Fruit fly (Drosophila melanogaster): ENCODE measurements around the gene Dscam4.

Dscam4 gene

DNA sequence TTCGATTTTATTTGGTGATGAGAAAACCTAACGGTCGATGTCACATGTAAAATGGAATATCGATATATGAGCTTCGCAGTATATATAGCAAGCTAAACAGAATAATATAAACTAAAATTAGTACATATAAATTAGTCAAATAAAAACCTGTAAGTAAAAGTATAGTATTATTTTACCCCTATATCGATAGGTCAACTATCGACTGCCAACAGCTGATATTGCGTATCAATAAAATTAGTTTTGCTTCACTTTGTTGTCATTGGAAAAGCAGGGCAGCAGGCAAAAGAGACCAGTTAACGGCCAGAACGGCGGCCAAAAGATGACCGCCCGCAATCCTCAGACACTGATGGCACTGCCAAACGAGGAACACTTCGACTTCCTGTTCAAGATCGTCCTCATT, 58.5 kb downstream of the Dscam4 start, which contains the start of gene Rab19 (continued):
- TF ChIP-seq crp (GFP tag; optimal IDR thresholded peaks at IDR 0.05) (peak; percentile 24 to 89), bbx (GFP tag; IDR thresholded peaks at IDR 0.05; ENCODE audit: partially characterized antibody) (peak; percentile 87), Meics (GFP tag; optimal IDR thresholded peaks at IDR 0.05) (no peak), CG3407 (GFP tag; optimal IDR thresholded peaks at IDR 0.05) (no peak), CG18011 (GFP tag; optimal IDR thresholded peaks at IDR 0.05) (no peak), Sry-δ (GFP tag; optimal IDR thresholded peaks at IDR 0.05) (peak; percentile 71), mld (GFP tag; IDR thresholded peaks at IDR 0.05; ENCODE audit: partially characterized antibody) (peak; percentile 78; the same call in 2 of the 3 replicates), CG1647 (GFP tag; optimal IDR thresholded peaks at IDR 0.05) (no peak), NC2α (GFP tag; optimal IDR thresholded peaks at IDR 0.05) (no peak), br (optimal IDR thresholded peaks at IDR 0.05) (no peak), wdn (GFP tag; IDR thresholded peaks at IDR 0.05) (no peak), CG12659 (GFP tag; optimal IDR thresholded peaks at IDR 0.05) (peak; percentile 9), dysf (GFP tag; IDR thresholded peaks at IDR 0.05) (no peak), sima (GFP tag; optimal IDR thresholded peaks at IDR 0.05) (no peak), stc (GFP tag; IDR thresholded peaks at IDR 0.05) (no peak), Fer3 (tag; optimal IDR thresholded peaks at IDR 0.05) (no peak), yki (optimal IDR thresholded peaks at IDR 0.05) (no peak), HLH54F (GFP tag; optimal IDR thresholded peaks at IDR 0.05) (no peak), CG4707 (GFP tag; optimal IDR thresholded peaks at IDR 0.05) (no peak), CG11085 (GFP tag; IDR thresholded peaks at IDR 0.05) (no peak), CG10274 (GFP tag; optimal IDR thresholded peaks at IDR 0.05) (no peak), CG10209 (GFP tag; optimal IDR thresholded peaks at IDR 0.05) (no peak), CG7839 (tag; optimal IDR thresholded peaks at IDR 0.05) (no peak), CG8290 (GFP tag; optimal IDR thresholded peaks at IDR 0.05) (no peak), CG8290 (tag; optimal IDR thresholded peaks at IDR 0.05) (no peak), CG32767 (GFP tag; IDR thresholded peaks at IDR 0.05) (no peak), ash1 (GFP tag; optimal IDR thresholded peaks at IDR 0.05) (no peak), Doc2 (GFP tag; IDR thresholded peaks at IDR 0.05) (no peak), CG7928 (GFP tag; optimal IDR thresholded peaks at IDR 0.05) (no peak), E2f1 (GFP tag; IDR thresholded peaks at IDR 0.05) (no peak), CG18262 (tag; optimal IDR thresholded peaks at IDR 0.05) (no peak), Fer2 (tag; optimal IDR thresholded peaks at IDR 0.05) (no peak), seq (GFP tag; IDR thresholded peaks at IDR 0.05) (no peak), schlank (tag; optimal IDR thresholded peaks at IDR 0.05) (no peak), Dll (GFP tag; IDR thresholded peaks at IDR 0.05; ENCODE audit: partially characterized antibody) (peak; percentile 98), pnt (GFP tag; optimal IDR thresholded peaks at IDR 0.05) (no peak), nmo (GFP tag; optimal IDR thresholded peaks at IDR 0.05) (peak; percentile 19), CG13287 (GFP tag; IDR thresholded peaks at IDR 0.05; ENCODE audit: partially characterized antibody) (peak; percentile 97), CG18476 (GFP tag; optimal IDR thresholded peaks at IDR 0.05) (no peak), CG17568 (GFP tag; optimal IDR thresholded peaks at IDR 0.05) (no peak), CG3281 (GFP tag; optimal IDR thresholded peaks at IDR 0.05) (no peak), wor (GFP tag; IDR thresholded peaks at IDR 0.05) (no peak), pb (GFP tag; optimal IDR thresholded peaks at IDR 0.05) (no peak), HmgZ (tag; optimal IDR thresholded peaks at IDR 0.05) (peak; percentile 27), dan (GFP tag; IDR thresholded peaks at IDR 0.05) (no peak), bigmax (GFP tag; optimal IDR thresholded peaks at IDR 0.05) (no peak), HLH3B (GFP tag; IDR thresholded peaks at IDR 0.05) (no peak), CG12155 (GFP tag; optimal IDR thresholded peaks at IDR 0.05) (no peak), Fer1 (GFP tag; optimal IDR thresholded peaks at IDR 0.05) (no peak), Nf-YC (tag; optimal IDR thresholded peaks at IDR 0.05) (no peak), Camta (GFP tag; optimal IDR thresholded peaks at IDR 0.05) (no peak), crc (GFP tag; optimal IDR thresholded peaks at IDR 0.05) (no peak), CG16779 (GFP tag; IDR thresholded peaks at IDR 0.05) (no peak)
